Fruit fly (Drosophila melanogaster) whole organism, embryonic: ENCODE measurements around the gene RpS12.
A peak's percentile ranks its signal among the peaks of the same experiment; 100 is the strongest.

Experiments
- Abd-B ChIP-seq: fragments of 200-800 bp; sonication (Bioruptor generic); optimal IDR thresholded peaks from 2 replicates; lab custom pipeline; 2018; ENCODE audit warnings: missing biosample characterization, mild to moderate bottlenecking, missing genetic modification characterization, moderate library complexity
- CG10959 ChIP-seq: fragments of 200-800 bp; sonication (Bioruptor generic); IDR thresholded peaks from 2 replicates; pipeline ENCODE4 v1.3.6; 2022; ENCODE audit warnings: missing biosample characterization, missing genetic modification characterization
- CG11695 ChIP-seq: fragments of 200-800 bp; sonication (Bioruptor generic); IDR thresholded peaks from 3 replicates; pipeline ENCODE4 v1.3.6; 2022; ENCODE audit warnings: missing biosample characterization, missing genetic modification characterization
- CG11696 ChIP-seq: fragments of 200-800 bp; sonication (Bioruptor generic); IDR thresholded peaks from 2 replicates; pipeline ENCODE4 v1.3.6; 2022; ENCODE audit warnings: missing biosample characterization, missing genetic modification characterization
- CG14710 ChIP-seq: fragments of 200-800 bp; sonication (Bioruptor generic); optimal IDR thresholded peaks from 3 replicates; lab custom pipeline; 2019; ENCODE audit warnings: missing biosample characterization, mild to moderate bottlenecking, missing genetic modification characterization, moderate library complexity
- CG1602 ChIP-seq: fragments of 200-800 bp; sonication (Bioruptor generic); optimal IDR thresholded peaks from 3 replicates; lab custom pipeline; 2016; ENCODE audit warnings: missing biosample characterization, missing genetic modification characterization
- CG1647 ChIP-seq: fragments of 200-800 bp; sonication (Bioruptor generic); optimal IDR thresholded peaks from 3 replicates; lab custom pipeline; 2016; ENCODE audit warnings: missing biosample characterization, missing genetic modification characterization
- CG17186 ChIP-seq: fragments of 200-800 bp; sonication (Bioruptor generic); optimal IDR thresholded peaks from 3 replicates; lab custom pipeline; 2017; ENCODE audit warnings: missing biosample characterization, missing genetic modification reagents, missing genetic modification characterization
- CG30431 ChIP-seq: fragments of 200-800 bp; sonication (Bioruptor generic); optimal IDR thresholded peaks from 2 replicates; lab custom pipeline; 2017; ENCODE audit warnings: missing biosample characterization, missing genetic modification characterization
- CG31441 ChIP-seq: fragments of 200-800 bp; sonication (Bioruptor generic); IDR thresholded peaks from 2 replicates; pipeline ENCODE4 v1.3.6; 2022; ENCODE audit warnings: missing biosample characterization, missing genetic modification characterization
- CG33557 ChIP-seq: fragments of 200-800 bp; sonication (Bioruptor generic); optimal IDR thresholded peaks from 2 replicates; lab custom pipeline; 2019; ENCODE audit warnings: missing biosample characterization, mild to moderate bottlenecking, missing genetic modification characterization, moderate library complexity
- CG6689 ChIP-seq: fragments of 200-800 bp; sonication (Bioruptor generic); IDR thresholded peaks from 2 replicates; pipeline ENCODE4 v1.3.6; 2022; ENCODE audit warnings: missing biosample characterization, missing genetic modification characterization
- CG7357 ChIP-seq: fragments of 200-800 bp; sonication (Bioruptor generic); IDR thresholded peaks from 3 replicates; pipeline ENCODE4 v1.3.6; 2022; ENCODE audit warnings: missing biosample characterization, missing genetic modification characterization
- CG7745 ChIP-seq: fragments of 200-800 bp; sonication (Bioruptor generic); optimal IDR thresholded peaks from 2 replicates; lab custom pipeline; 2018; ENCODE audit warnings: missing biosample characterization, mild to moderate bottlenecking, missing genetic modification characterization, moderate library complexity
- CG9215 ChIP-seq: fragments of 200-800 bp; sonication (Bioruptor generic); IDR thresholded peaks from 2 replicates; pipeline ENCODE4 v1.3.6; 2022; ENCODE audit warnings: missing biosample characterization, missing genetic modification characterization
- CG9727 ChIP-seq: fragments of 200-800 bp; sonication (Bioruptor generic); optimal IDR thresholded peaks from 3 replicates; lab custom pipeline; 2017; ENCODE audit warnings: missing biosample characterization, mild to moderate bottlenecking, missing genetic modification characterization
- CTCF ChIP-seq: fragments of 200-800 bp; sonication (Bioruptor generic); optimal IDR thresholded peaks from 2 replicates; lab custom pipeline; 2017; ENCODE audit warnings: missing biosample characterization, mild to moderate bottlenecking, missing genetic modification characterization, moderate library complexity
- Chrac-16 ChIP-seq: fragments of 200-800 bp; sonication (Bioruptor generic); optimal IDR thresholded peaks from 3 replicates; lab custom pipeline; 2016; ENCODE audit warnings: missing biosample characterization, missing genetic modification characterization
- Gug ChIP-seq: fragments of 200-800 bp; sonication (Bioruptor generic); IDR thresholded peaks from 4 replicates; pipeline ENCODE4 v1.3.6; 2022; ENCODE audit warnings: missing biosample characterization, missing genetic modification characterization
- HLH54F ChIP-seq: fragments of 200-800 bp; sonication (Bioruptor generic); optimal IDR thresholded peaks from 3 replicates; lab custom pipeline; 2016; ENCODE audit warnings: missing biosample characterization, missing genetic modification characterization
- Hr39 ChIP-seq: fragments of >200 bp; optimal IDR thresholded peaks from 2 replicates; lab custom pipeline; 2017
- Lpt ChIP-seq: fragments of >200 bp; optimal IDR thresholded peaks from 2 replicates; lab custom pipeline; 2018; ENCODE audit warnings: missing biosample characterization, missing genetic modification characterization
- Nf-YC ChIP-seq: fragments of 200-800 bp; optimal IDR thresholded peaks from 3 replicates; lab custom pipeline; 2019; ENCODE audit warnings: missing biosample characterization, mild to moderate bottlenecking, missing genetic modification characterization, moderate library complexity
- Rx ChIP-seq: fragments of 200-800 bp; sonication (Bioruptor generic); IDR thresholded peaks from 2 replicates; pipeline ENCODE4 v1.3.6; 2022; ENCODE audit warnings: missing biosample characterization, missing genetic modification characterization
- Sin3A ChIP-seq: fragments of >200 bp; optimal IDR thresholded peaks from 2 replicates; lab custom pipeline; 2018
- TFAM ChIP-seq: fragments of 200-800 bp; sonication (Bioruptor generic); optimal IDR thresholded peaks from 2 replicates; lab custom pipeline; 2017; ENCODE audit warnings: missing biosample characterization, missing genetic modification characterization, inconsistent platforms
- Vsx1 ChIP-seq: fragments of 200-800 bp; sonication (Bioruptor generic); optimal IDR thresholded peaks from 2 replicates; lab custom pipeline; 2017; ENCODE audit warnings: missing biosample characterization, mild to moderate bottlenecking, missing genetic modification characterization, missing genetic modification reagents
- Xrp1 ChIP-seq: fragments of 200-800 bp; sonication (Bioruptor generic); IDR thresholded peaks from 2 replicates; pipeline ENCODE4 v1.3.6; 2022; ENCODE audit warnings: missing biosample characterization, missing genetic modification characterization
- YL-1 ChIP-seq: fragments of 200-800 bp; sonication (Bioruptor generic); optimal IDR thresholded peaks from 3 replicates; lab custom pipeline; 2017; ENCODE audit warnings: missing biosample characterization, mild to moderate bottlenecking, missing genetic modification characterization
- br ChIP-seq: fragments of >200 bp; optimal IDR thresholded peaks from 2 replicates; lab custom pipeline; 2017
- cato ChIP-seq: fragments of 200-800 bp; sonication (Bioruptor generic); optimal IDR thresholded peaks from 2 replicates; lab custom pipeline; 2016; ENCODE audit warnings: missing biosample characterization, missing genetic modification characterization, borderline replicate concordance
- chm ChIP-seq: fragments of 200-800 bp; sonication (Bioruptor generic); IDR thresholded peaks from 2 replicates; pipeline ENCODE4 v1.3.6; 2022; ENCODE audit warnings: missing biosample characterization, missing genetic modification characterization
- esg ChIP-seq: fragments of 200-800 bp; sonication (Bioruptor generic); conservative IDR thresholded peaks from 2 replicates; pipeline ENCODE4 v1.3.6; 2022; ENCODE audit warnings: missing biosample characterization, missing genetic modification characterization
- gcm ChIP-seq: fragments of 200-800 bp; sonication (Bioruptor generic); optimal IDR thresholded peaks from 2 replicates; lab custom pipeline; 2019; ENCODE audit warnings: missing biosample characterization, mild to moderate bottlenecking, missing genetic modification characterization, moderate library complexity
- h ChIP-seq: fragments of >200 bp; optimal IDR thresholded peaks from 2 replicates; lab custom pipeline; 2017
- ham ChIP-seq: fragments of 200-800 bp; sonication (Bioruptor generic); IDR thresholded peaks from 2 replicates; pipeline ENCODE4 v1.3.6; 2022; ENCODE audit warnings: missing biosample characterization, missing genetic modification characterization
- inv ChIP-seq: fragments of 200-800 bp; sonication (Bioruptor generic); IDR thresholded peaks from 2 replicates; pipeline ENCODE4 v1.3.6; 2022; ENCODE audit warnings: missing biosample characterization, missing genetic modification characterization; ENCODE audit not compliant: partially characterized antibody
- klu ChIP-seq: fragments of 200-800 bp; sonication (Bioruptor generic); IDR thresholded peaks from 2 replicates; pipeline ENCODE4 v1.3.6; 2022; ENCODE audit warnings: missing biosample characterization, missing genetic modification characterization
- kni ChIP-seq: fragments of 200-800 bp; sonication (Bioruptor generic); optimal IDR thresholded peaks from 3 replicates; lab custom pipeline; 2017; ENCODE audit warnings: mild to moderate bottlenecking, missing biosample characterization, missing genetic modification reagents, missing genetic modification characterization
- lab ChIP-seq: fragments of 200-800 bp; sonication (Bioruptor generic); optimal IDR thresholded peaks from 3 replicates; lab custom pipeline; 2017; ENCODE audit warnings: missing biosample characterization, missing genetic modification characterization, mild to moderate bottlenecking, moderate library complexity, missing genetic modification reagents
- mam ChIP-seq: fragments of 200-800 bp; sonication (Bioruptor generic); optimal IDR thresholded peaks from 3 replicates; lab custom pipeline; 2016; ENCODE audit warnings: missing biosample characterization, missing genetic modification characterization
- oc ChIP-seq: fragments of 200-800 bp; sonication (Bioruptor generic); optimal IDR thresholded peaks from 2 replicates; lab custom pipeline; 2018; ENCODE audit warnings: missing biosample characterization, mild to moderate bottlenecking, missing genetic modification characterization, moderate library complexity
- odd ChIP-seq: fragments of 200-800 bp; sonication (Bioruptor generic); optimal IDR thresholded peaks from 2 replicates; lab custom pipeline; 2017; ENCODE audit warnings: missing biosample characterization, mild to moderate bottlenecking, missing genetic modification characterization
- onecut ChIP-seq: fragments of 200-800 bp; sonication (Bioruptor generic); IDR thresholded peaks from 2 replicates; pipeline ENCODE4 v1.3.6; 2022; ENCODE audit warnings: missing biosample characterization, missing genetic modification characterization
- pan ChIP-seq, 4 experiments: fragments of >200 bp in 3 of 4; fragments of 200-800 bp in 1 of 4; sonication (Bioruptor generic) in 1 of 4; optimal IDR thresholded peaks in 3 of 4; IDR thresholded peaks in 1 of 4; 2 replicates each; pipeline versions ENCODE4 v1.3.6 to Lab custom; 2017 to 2022; ENCODE audit warnings: missing biosample characterization in 2 of 4, missing genetic modification characterization in 2 of 4, mixed read lengths in 1 of 4
- pita ChIP-seq: fragments of 200-800 bp; sonication (Bioruptor generic); optimal IDR thresholded peaks from 2 replicates; lab custom pipeline; 2017; ENCODE audit warnings: missing biosample characterization, mild to moderate bottlenecking, missing genetic modification characterization
- ro ChIP-seq: fragments of 200-800 bp; sonication (Bioruptor generic); IDR thresholded peaks from 2 replicates; pipeline ENCODE4 v1.3.6; 2022; ENCODE audit warnings: missing biosample characterization, missing genetic modification characterization
- sima ChIP-seq: fragments of 200-800 bp; sonication (Bioruptor generic); optimal IDR thresholded peaks from 2 replicates; lab custom pipeline; 2016; ENCODE audit warnings: missing biosample characterization, missing genetic modification characterization
- tap ChIP-seq: fragments of 200-800 bp; optimal IDR thresholded peaks from 3 replicates; lab custom pipeline; 2019; ENCODE audit warnings: missing biosample characterization, mild to moderate bottlenecking, missing genetic modification characterization, moderate library complexity
- tx ChIP-seq: fragments of 200-800 bp; sonication (Bioruptor generic); optimal IDR thresholded peaks from 2 replicates; lab custom pipeline; 2016; ENCODE audit warnings: missing biosample characterization, missing genetic modification characterization
- z ChIP-seq: fragments of 200-800 bp; sonication (Bioruptor generic); IDR thresholded peaks from 3 replicates; pipeline ENCODE4 v1.3.6; 2022; ENCODE audit warnings: missing biosample characterization, missing genetic modification characterization
- zfh2 ChIP-seq: fragments of 200-800 bp; sonication (Bioruptor generic); optimal IDR thresholded peaks from 2 replicates; lab custom pipeline; 2016; ENCODE audit warnings: missing biosample characterization, missing genetic modification characterization

Gene RpS12

DNA sequence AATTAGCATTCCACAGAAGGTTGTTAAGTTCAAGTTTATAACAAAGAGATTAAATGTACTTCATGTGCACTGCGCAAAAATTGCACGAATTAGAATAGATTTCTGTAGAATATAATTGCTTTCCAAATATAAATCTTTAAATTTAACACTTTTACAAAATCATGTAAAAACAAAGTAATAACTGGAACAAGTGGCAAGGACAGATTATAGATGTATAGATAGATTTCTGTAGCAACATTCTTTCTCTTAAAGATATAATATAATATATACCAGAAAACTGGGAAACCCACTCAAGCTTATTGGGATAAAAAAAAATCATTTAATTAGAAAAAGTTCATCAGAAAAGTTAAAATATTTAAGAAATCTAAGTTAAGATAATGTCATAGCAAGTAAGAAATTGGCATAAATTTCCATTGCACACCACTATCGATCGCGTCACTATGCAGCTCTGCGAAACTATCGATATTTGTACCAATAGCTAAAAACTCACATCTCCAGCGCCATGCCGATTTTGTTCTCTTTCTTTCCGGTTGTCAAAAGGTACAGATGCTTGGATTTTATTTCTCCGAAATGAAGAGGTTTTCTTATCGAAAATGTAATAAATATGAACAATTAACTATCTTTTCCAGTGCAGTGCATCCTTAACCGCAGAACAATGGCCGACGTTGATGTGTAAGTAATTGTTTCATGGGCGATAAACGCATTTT, at the start of gene RpS12 (continued):
- TF ChIP-seq Vsx1 (GFP tag; lab: Kevin White, UChicago) (peak; percentile 71), tx (peak; percentile 51), CG33557 (GFP tag; lab: Kevin White, UChicago) (peak; percentile 34), CG1602 (GFP tag; lab: Kevin White, UChicago) (peak; percentile 66), CG14710 (peak; percentile 73), CG7357 (peak; percentile 84), lab (GFP tag; lab: Kevin White, UChicago) (peak; percentile 90), zfh2 (peak; percentile 78), CG7745 (tag; lab: Kevin White, UChicago) (peak; percentile 51), sima (GFP tag; lab: Kevin White, UChicago) (peak; percentile 34), CG17186 (peak; percentile 82), CG30431 (GFP tag; lab: Kevin White, UChicago) (peak; percentile 63), pita (no peak), br (no peak), Rx (GFP tag; lab: Robert Waterston, UW) (peak; percentile 63; the same call in 1 of the 2 replicates), pan (optimal IDR thresholded peaks at IDR 0.05; lab: Kevin White, UChicago) (no peak), pan (GFP tag; optimal IDR thresholded peaks at IDR 0.05 in 1 of 2, IDR thresholded peaks at IDR 0.05 in 1 of 2) (peak in 1 of 2 experiments; percentile 67), Sin3A (no peak), Lpt (GFP tag; lab: Kevin White, UChicago) (no peak), klu (GFP tag; lab: Robert Waterston, UW) (no peak), Nf-YC (tag; lab: Kevin White, UChicago) (peak; percentile 38), z (GFP tag; lab: Robert Waterston, UW) (no peak), oc (peak; percentile 20), tap (tag; lab: Kevin White, UChicago) (peak; percentile 58), CG11696 (no peak), Abd-B (GFP tag; lab: Kevin White, UChicago) (no peak), Xrp1 (GFP tag; lab: Robert Waterston, UW) (peak; percentile 23; the same call in 1 of the 2 replicates), YL-1 (GFP tag; lab: Kevin White, UChicago) (peak; percentile 86), CTCF (peak; percentile 45), mam (peak; percentile 84), esg (peak; percentile 19; the same call in 1 of the 2 replicates), CG1647 (GFP tag; lab: Kevin White, UChicago) (peak; percentile 77), kni (peak; percentile 22), cato (GFP tag; lab: Kevin White, UChicago) (peak; percentile 58), CG11695 (GFP tag; lab: Robert Waterston, UW) (no peak), CG10959 (peak; percentile 55; the same call in 1 of the 2 replicates), Chrac-16 (GFP tag; lab: Kevin White, UChicago) (peak; percentile 55), inv (peak; percentile 82), Hr39 (lab: Kevin White, UChicago) (no peak), CG31441 (peak; percentile 47), TFAM (peak; percentile 27), CG6689 (peak; percentile 36; the same call in 1 of the 2 replicates), chm (peak; percentile 92), Gug (GFP tag; lab: Robert Waterston, UW) (no peak), h (lab: Kevin White, UChicago) (no peak), HLH54F (GFP tag; lab: Kevin White, UChicago) (peak; percentile 73), CG9215 (GFP tag; lab: Robert Waterston, UW) (peak; percentile 60), ham (GFP tag; lab: Robert Waterston, UW) (peak; percentile 17; the same call in 1 of the 2 replicates), gcm (GFP tag; lab: Kevin White, UChicago) (peak; percentile 37), CG9727 (GFP tag; lab: Kevin White, UChicago) (peak; percentile 77), onecut (GFP tag; lab: Robert Waterston, UW) (peak; percentile 83), odd (peak; percentile 79), ro (no peak)
